Worm (Caenorhabditis elegans) whole organism, young adult: ENCODE results near the gene ttr-16.

Source experiments
- C17E4.6 ChIP-seq: fragments of 200-800 bp; sonication (Bioruptor generic); IDR thresholded peaks from 2 replicates; pipeline ENCODE4 v1.3.6; 2022; ENCODE audit warnings: missing genetic modification reagents, missing genetic modification characterization, missing compliant biosample characterization
- lin-40 ChIP-seq: sonication (generic microtip); optimal IDR thresholded peaks from 2 replicates; lab custom pipeline; 2016; ENCODE audit warnings: missing genetic modification characterization, mild to moderate bottlenecking, missing compliant biosample characterization, missing genotype, missing genetic modification reagents
- nhr-27 ChIP-seq: fragments of 200-800 bp; sonication (Bioruptor generic); optimal IDR thresholded peaks from 2 replicates; lab custom pipeline; 2018; ENCODE audit warnings: mild to moderate bottlenecking, missing genetic modification characterization, moderate library complexity, missing compliant biosample characterization
- snpc-4 ChIP-seq, 5 experiments: fragments of 150-350 bp in 1 of 5; sonication (generic microtip) in 4 of 5; optimal IDR thresholded peaks; 2 replicates each; lab custom pipeline; 2014 to 2018; ENCODE audit warnings: missing genetic modification characterization in 5 of 5, missing biosample characterization in 3 of 5, antibody characterized with exemption in 2 of 5, mild to moderate bottlenecking in 2 of 5, missing compliant biosample characterization in 2 of 5, missing genotype in 2 of 5, moderate library complexity in 2 of 5, missing genetic modification reagents in 1 of 5

DNA sequence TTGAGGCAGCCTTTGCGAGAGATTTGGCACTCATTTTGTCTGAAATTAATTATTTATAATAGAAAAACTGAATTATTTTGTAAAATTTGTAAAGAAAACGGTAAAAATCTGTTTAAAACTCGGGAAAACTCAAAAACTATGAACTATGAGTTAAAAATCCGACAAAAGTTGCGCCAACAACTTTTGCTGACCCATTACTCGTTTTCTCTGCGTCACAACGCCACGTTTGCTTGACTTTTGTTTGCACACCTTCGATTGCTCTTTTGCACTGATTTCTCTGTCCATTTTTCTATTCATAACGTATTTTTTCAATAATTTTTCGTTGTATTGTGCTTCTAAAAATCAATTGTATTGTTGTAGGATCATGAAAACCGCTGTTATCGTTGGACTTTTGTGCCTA is 27.7 kb downstream of the ttr-16 start, which contains the start of gene fkb-1:
- no peak for TF ChIP-seq nhr-27
- TF ChIP-seq C17E4.6 (GFP tag; lab: Robert Waterston, UW): no peak
- TF ChIP-seq lin-40 (tag; lab: Kevin White, UChicago): peak; percentile 56
- TF ChIP-seq snpc-4 (GFP tag; optimal IDR thresholded peaks at IDR 0.05; lab: Kevin White, UChicago): no peak
- TF ChIP-seq snpc-4 (tag; optimal IDR thresholded peaks at IDR 0.05; lab: Kevin White, UChicago): peak in 1 of 4 experiments; percentile 2
